Fruit fly (Drosophila melanogaster) whole organism, pupa: Measurements from ENCODE around the gene stck.

Source experiments
- CG10348 ChIP-seq: fragments of 200-800 bp; sonication (Bioruptor generic); IDR thresholded peaks from 2 replicates; pipeline ENCODE4 v1.3.6; 2022; ENCODE audit warnings: missing biosample characterization, missing genetic modification characterization
- CG12605 ChIP-seq: fragments of 200-800 bp; sonication (Bioruptor generic); IDR thresholded peaks from 2 replicates; pipeline ENCODE4 v1.3.6; 2022; ENCODE audit warnings: missing biosample characterization, missing genetic modification characterization
- CG13204 ChIP-seq: fragments of 200-800 bp; sonication (Bioruptor generic); optimal IDR thresholded peaks from 2 replicates; lab custom pipeline; 2018; ENCODE audit warnings: missing biosample characterization, mild to moderate bottlenecking, missing genetic modification characterization, moderate library complexity
- CG14655 ChIP-seq: fragments of 200-800 bp; sonication (Bioruptor generic); optimal IDR thresholded peaks from 3 replicates; lab custom pipeline; 2017; ENCODE audit warnings: mild to moderate bottlenecking, missing biosample characterization, missing genetic modification reagents, missing genetic modification characterization
- CG15710 ChIP-seq: fragments of 200-800 bp; sonication (Bioruptor generic); optimal IDR thresholded peaks from 2 replicates; lab custom pipeline; 2018; ENCODE audit warnings: missing biosample characterization, mild to moderate bottlenecking, missing genetic modification characterization, moderate library complexity
- CG17806 ChIP-seq: fragments of 200-800 bp; sonication (Bioruptor generic); optimal IDR thresholded peaks from 2 replicates; lab custom pipeline; 2018; ENCODE audit warnings: missing biosample characterization, mild to moderate bottlenecking, missing genetic modification characterization, moderate library complexity
- CG32121 ChIP-seq: fragments of 200-800 bp; sonication (Bioruptor generic); IDR thresholded peaks from 2 replicates; pipeline ENCODE4 v1.3.6; 2022; ENCODE audit warnings: missing biosample characterization, missing genetic modification characterization
- CG34367 ChIP-seq: fragments of 200-800 bp; sonication (Bioruptor generic); optimal IDR thresholded peaks from 2 replicates; lab custom pipeline; 2018; ENCODE audit warnings: missing biosample characterization, mild to moderate bottlenecking, missing genetic modification characterization
- CG4496 ChIP-seq: fragments of 200-800 bp; sonication (Bioruptor generic); IDR thresholded peaks from 3 replicates; pipeline ENCODE4 v1.3.6; 2022; ENCODE audit warnings: missing biosample characterization, missing genetic modification characterization
- CG8159 ChIP-seq: fragments of 200-800 bp; sonication (Bioruptor generic); optimal IDR thresholded peaks from 3 replicates; lab custom pipeline; 2018; ENCODE audit warnings: missing biosample characterization, mild to moderate bottlenecking, missing genetic modification characterization, moderate library complexity
- CG8301 ChIP-seq: fragments of 200-800 bp; sonication (Bioruptor generic); optimal IDR thresholded peaks from 2 replicates; lab custom pipeline; 2018; ENCODE audit warnings: missing biosample characterization, mild to moderate bottlenecking, missing genetic modification characterization
- CG9948 ChIP-seq: fragments of 200-800 bp; sonication (Bioruptor generic); optimal IDR thresholded peaks from 2 replicates; lab custom pipeline; 2018; ENCODE audit warnings: missing biosample characterization, mild to moderate bottlenecking, missing genetic modification characterization, moderate library complexity
- D1 ChIP-seq: fragments of 200-800 bp; sonication (Bioruptor generic); optimal IDR thresholded peaks from 2 replicates; lab custom pipeline; 2018; ENCODE audit warnings: missing biosample characterization, mild to moderate bottlenecking, missing genetic modification characterization, moderate library complexity
- EcR ChIP-seq: fragments of 200-800 bp; sonication (Bioruptor generic); optimal IDR thresholded peaks from 3 replicates; lab custom pipeline; 2019; ENCODE audit warnings: missing biosample characterization, missing genetic modification characterization, mild to moderate bottlenecking, moderate library complexity, missing genetic modification reagents
- Ets98B ChIP-seq: fragments of 200-800 bp; sonication (Bioruptor generic); IDR thresholded peaks from 2 replicates; pipeline ENCODE4 v1.3.6; 2022; ENCODE audit warnings: missing biosample characterization, missing genetic modification characterization
- Pif1A ChIP-seq: fragments of 200-800 bp; sonication (Bioruptor generic); optimal IDR thresholded peaks from 3 replicates; lab custom pipeline; 2016; ENCODE audit warnings: missing biosample characterization, missing genetic modification characterization
- Pif1B ChIP-seq: fragments of 200-800 bp; sonication (Bioruptor generic); optimal IDR thresholded peaks from 3 replicates; lab custom pipeline; 2016; ENCODE audit warnings: missing biosample characterization, missing genetic modification characterization
- Snoo ChIP-seq: fragments of 200-800 bp; sonication (Bioruptor generic); optimal IDR thresholded peaks from 3 replicates; lab custom pipeline; 2017; ENCODE audit warnings: missing biosample characterization, mild to moderate bottlenecking, missing genetic modification characterization, inconsistent platforms
- fd96Ca ChIP-seq: fragments of 200-800 bp; sonication (Bioruptor generic); IDR thresholded peaks from 3 replicates; pipeline ENCODE4 v1.3.6; 2022; ENCODE audit warnings: missing biosample characterization, missing genetic modification characterization
- gl ChIP-seq: fragments of 200-800 bp; sonication (Bioruptor generic); optimal IDR thresholded peaks from 2 replicates; lab custom pipeline; 2018; ENCODE audit warnings: missing biosample characterization, mild to moderate bottlenecking, missing genetic modification characterization
- rn ChIP-seq: fragments of 200-800 bp; sonication (Bioruptor generic); IDR thresholded peaks from 2 replicates; pipeline ENCODE4 v1.3.6; 2022; ENCODE audit warnings: missing biosample characterization, missing genetic modification characterization

Gene stck

DNA sequence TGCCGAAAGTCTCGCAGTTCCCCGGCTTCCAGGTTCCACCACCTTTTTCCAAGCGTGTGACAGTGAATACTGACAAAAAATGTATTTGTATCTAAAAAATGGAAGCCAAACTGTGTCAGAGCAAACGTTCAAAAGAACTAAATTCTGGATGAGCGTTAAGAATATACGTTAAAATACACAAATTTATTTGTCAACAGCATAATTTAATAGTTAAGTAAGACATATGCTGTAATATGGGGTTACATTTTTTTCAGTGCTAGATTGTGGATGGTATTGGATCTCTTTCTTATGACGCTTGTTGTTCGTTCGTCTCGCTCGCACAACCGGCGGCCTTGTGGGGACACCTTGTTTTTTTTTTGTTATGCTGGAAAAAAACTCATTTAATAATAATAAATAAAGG lies 1.2 kb upstream of the stck start:
- TF ChIP-seq CG8301 (tag; lab: Kevin White, UChicago) (peak; percentile 87), Ets98B (peak; percentile 87), Pif1A (GFP tag; lab: Kevin White, UChicago) (peak; percentile 95), CG13204 (GFP tag; lab: Kevin White, UChicago) (peak; percentile 30), Pif1B (GFP tag; lab: Kevin White, UChicago) (peak; percentile 91), D1 (tag; lab: Kevin White, UChicago) (peak; percentile 70), CG14655 (no peak), CG17806 (peak; percentile 91), rn (GFP tag; lab: Robert Waterston, UW) (peak; percentile 67), CG32121 (GFP tag; lab: Robert Waterston, UW) (peak; percentile 82), CG8159 (tag; lab: Kevin White, UChicago) (peak; percentile 88), CG34367 (peak; percentile 82), CG10348 (peak; percentile 17; the same call in 1 of the 2 replicates), Snoo (peak; percentile 43), CG12605 (GFP tag; lab: Robert Waterston, UW) (peak; percentile 55), CG9948 (tag; lab: Kevin White, UChicago) (peak; percentile 89), gl (tag; lab: Kevin White, UChicago) (peak; percentile 70), fd96Ca (GFP tag; lab: Robert Waterston, UW) (peak; percentile 81), CG15710 (tag; lab: Kevin White, UChicago) (peak; percentile 85), CG4496 (GFP tag; lab: Robert Waterston, UW) (peak; percentile 93), EcR (GFP tag; lab: Kevin White, UChicago) (peak; percentile 20)
- TF ChIP-seq, all 21 proteins: peak for 20

DNA sequence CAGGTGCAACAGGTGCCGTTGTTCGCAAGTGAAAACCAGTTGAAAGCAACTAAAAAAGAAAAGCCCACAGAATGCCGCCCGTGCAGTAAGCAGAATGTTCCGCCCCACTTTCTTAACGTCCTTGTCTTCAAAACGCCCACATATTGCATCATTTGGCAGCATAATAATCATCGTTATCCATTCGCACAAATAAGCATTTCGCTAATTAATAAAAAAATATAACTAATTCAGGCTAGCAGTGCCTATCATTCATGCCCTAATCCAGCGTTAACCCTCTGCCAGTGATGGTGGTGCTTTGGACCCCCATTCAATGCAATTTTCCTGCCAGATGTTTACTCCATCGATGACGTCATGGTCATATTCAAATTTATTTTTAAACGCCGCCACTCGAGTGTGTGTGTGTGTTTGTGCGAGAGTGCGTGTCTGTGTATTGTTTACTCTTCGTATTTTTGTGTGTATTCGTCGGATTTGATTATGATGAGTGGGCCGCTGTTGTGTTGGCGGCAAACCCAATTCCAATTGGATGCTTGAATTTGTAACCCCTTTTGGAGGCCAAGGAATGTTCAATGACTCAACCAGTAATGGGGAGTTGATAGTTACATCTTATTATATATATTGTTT lies 704 bp downstream of the stck start:
- TF ChIP-seq CG17806, result no peak
- no peak for TF ChIP-seq CG10348
- TF ChIP-seq gl (tag; lab: Kevin White, UChicago), result no peak
- no peak for TF ChIP-seq D1 (tag; lab: Kevin White, UChicago)
- TF ChIP-seq CG9948 (tag; lab: Kevin White, UChicago), result no peak
- no peak for TF ChIP-seq Pif1B (GFP tag; lab: Kevin White, UChicago)
- no peak for TF ChIP-seq CG34367
- TF ChIP-seq EcR (GFP tag; lab: Kevin White, UChicago), result no peak
- TF ChIP-seq CG12605 (GFP tag; lab: Robert Waterston, UW), result no peak
- TF ChIP-seq CG15710 (tag; lab: Kevin White, UChicago), result no peak
- TF ChIP-seq CG4496 (GFP tag; lab: Robert Waterston, UW), result no peak
- TF ChIP-seq CG13204 (GFP tag; lab: Kevin White, UChicago), result no peak
- no peak for TF ChIP-seq CG32121 (GFP tag; lab: Robert Waterston, UW)
- TF ChIP-seq rn (GFP tag; lab: Robert Waterston, UW), result no peak
- TF ChIP-seq Ets98B, result no peak
- TF ChIP-seq, all 21 proteins: peak for 0

DNA sequence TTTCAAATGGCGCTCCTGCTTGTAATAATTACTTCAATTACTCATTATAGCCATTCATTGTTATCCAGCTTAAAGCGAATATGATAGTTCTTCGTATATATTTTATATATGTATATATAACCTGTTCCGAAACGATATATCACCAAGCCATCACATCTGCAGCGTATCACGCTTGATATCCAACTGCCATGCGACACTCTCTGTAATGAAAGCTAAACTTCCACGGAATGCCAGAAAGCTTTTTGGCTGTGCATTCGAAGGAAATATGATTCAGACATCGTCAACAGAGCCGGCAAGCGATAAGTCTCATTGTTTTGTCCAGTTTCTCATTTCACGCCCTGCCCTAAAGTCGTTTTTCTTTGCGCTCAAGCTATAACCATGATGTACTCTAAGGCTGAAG lies 1.2 kb downstream of the stck start:
- TF ChIP-seq EcR (GFP tag; lab: Kevin White, UChicago) (peak; percentile 5), CG15710 (tag; lab: Kevin White, UChicago) (no peak)

DNA sequence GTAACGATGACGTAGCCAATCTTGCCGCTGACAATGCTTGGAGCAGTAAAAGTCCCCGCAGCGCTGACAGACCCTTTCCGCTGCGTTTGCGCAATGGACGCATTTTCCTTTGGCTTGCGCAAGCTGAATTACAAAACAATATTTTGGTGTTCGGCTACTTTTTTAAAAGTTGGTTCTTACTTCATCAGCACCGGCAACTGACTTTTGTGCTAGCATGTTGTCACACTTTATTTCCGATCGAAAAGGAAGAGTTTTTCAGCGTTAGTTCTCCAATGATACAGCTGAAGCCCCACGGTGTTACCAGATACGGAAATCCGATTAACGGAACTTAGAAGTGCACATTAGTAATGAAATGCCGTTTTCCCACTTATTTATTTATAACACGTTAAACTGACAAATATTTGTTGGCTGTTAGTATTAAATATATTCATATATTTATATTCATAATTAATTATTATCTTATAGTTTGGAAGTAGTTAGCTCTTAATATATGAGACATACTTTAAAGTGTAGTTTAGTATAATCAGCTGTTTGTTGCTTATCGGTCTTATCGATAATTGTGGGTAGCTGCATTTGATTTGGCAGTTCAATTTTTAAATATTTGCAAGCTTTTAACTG lies 5.6 kb downstream of the stck start, which contains the start of the genes Veneno and CG7963:
Gene Veneno (minus strand): TSS at position 296 of the 618 bp plus-strand sequence.
Gene CG7963 (plus strand): TSS at position 568 of the 618 bp plus-strand sequence.
- TF ChIP-seq CG10348 (no peak), CG8301 (tag; lab: Kevin White, UChicago) (no peak), CG13204 (GFP tag; lab: Kevin White, UChicago) (no peak), rn (GFP tag; lab: Robert Waterston, UW) (no peak), CG9948 (tag; lab: Kevin White, UChicago) (no peak), fd96Ca (GFP tag; lab: Robert Waterston, UW) (no peak), Ets98B (no peak), CG17806 (no peak), CG12605 (GFP tag; lab: Robert Waterston, UW) (no peak), CG8159 (tag; lab: Kevin White, UChicago) (peak; percentile 31), CG34367 (no peak), CG14655 (no peak), CG15710 (tag; lab: Kevin White, UChicago) (peak; percentile 24)

- TF ChIP-seq gl (tag; lab: Kevin White, UChicago) (no peak), rn (GFP tag; lab: Robert Waterston, UW) (no peak), CG9948 (tag; lab: Kevin White, UChicago) (no peak), CG34367 (no peak), EcR (GFP tag; lab: Kevin White, UChicago) (no peak), CG12605 (GFP tag; lab: Robert Waterston, UW) (no peak), Snoo (no peak), CG13204 (GFP tag; lab: Kevin White, UChicago) (no peak), Ets98B (no peak), CG8301 (tag; lab: Kevin White, UChicago) (no peak), CG8159 (tag; lab: Kevin White, UChicago) (no peak), fd96Ca (GFP tag; lab: Robert Waterston, UW) (no peak), D1 (tag; lab: Kevin White, UChicago) (no peak), Pif1B (GFP tag; lab: Kevin White, UChicago) (no peak), CG17806 (no peak), CG14655 (no peak), CG32121 (GFP tag; lab: Robert Waterston, UW) (no peak), Pif1A (GFP tag; lab: Kevin White, UChicago) (no peak), CG15710 (tag; lab: Kevin White, UChicago) (no peak), CG10348 (no peak)
Observed at dm6 chr3R:8368553-8368952, 11.8 kb downstream of the stck start.
